Fruit fly (Drosophila melanogaster) whole organism, embryonic: ENCODE measurements around the gene CG9514.
A peak's percentile ranks its signal among the peaks of the same experiment; 100 is the strongest.

Experiments used
- ATbp ChIP-seq: fragments of 200-800 bp; sonication (Bioruptor generic); optimal IDR thresholded peaks from 2 replicates; lab custom pipeline; 2017; ENCODE audit warnings: missing biosample characterization, mild to moderate bottlenecking, missing genetic modification characterization, missing genetic modification reagents
- Aef1 ChIP-seq: fragments of 200-800 bp; sonication (Bioruptor generic); IDR thresholded peaks from 3 replicates; pipeline ENCODE4 v1.3.6; 2022; ENCODE audit warnings: missing biosample characterization, missing genetic modification characterization
- C15 ChIP-seq: fragments of 200-800 bp; sonication (Bioruptor generic); IDR thresholded peaks from 3 replicates; pipeline ENCODE4 v1.3.6; 2022; ENCODE audit warnings: missing biosample characterization, missing genetic modification characterization
- CG10979 ChIP-seq: fragments of 200-800 bp; sonication (Bioruptor generic); optimal IDR thresholded peaks from 2 replicates; lab custom pipeline; 2018; ENCODE audit warnings: missing biosample characterization, mild to moderate bottlenecking, missing genetic modification characterization, moderate library complexity
- CG11695 ChIP-seq: fragments of 200-800 bp; sonication (Bioruptor generic); IDR thresholded peaks from 3 replicates; pipeline ENCODE4 v1.3.6; 2022; ENCODE audit warnings: missing biosample characterization, missing genetic modification characterization
- CG12104 ChIP-seq: fragments of 200-800 bp; sonication (Bioruptor generic); optimal IDR thresholded peaks from 3 replicates; lab custom pipeline; 2016; ENCODE audit warnings: missing biosample characterization, missing genetic modification characterization
- CG1233 ChIP-seq: fragments of 200-800 bp; sonication (Bioruptor generic); optimal IDR thresholded peaks from 4 replicates; lab custom pipeline; 2018; ENCODE audit warnings: missing biosample characterization, mild to moderate bottlenecking, missing genetic modification characterization
- CG14965 ChIP-seq: fragments of 200-800 bp; sonication (Bioruptor generic); optimal IDR thresholded peaks from 2 replicates; lab custom pipeline; 2016; ENCODE audit warnings: missing biosample characterization, missing genetic modification characterization, borderline replicate concordance
- CG1603 ChIP-seq: fragments of 200-800 bp; sonication (Bioruptor generic); optimal IDR thresholded peaks from 2 replicates; lab custom pipeline; 2019; ENCODE audit warnings: missing biosample characterization, mild to moderate bottlenecking, missing genetic modification characterization, moderate library complexity
- CG17328 ChIP-seq: fragments of 200-800 bp; sonication (Bioruptor generic); IDR thresholded peaks from 2 replicates; pipeline ENCODE4 v1.3.6; 2022; ENCODE audit warnings: missing biosample characterization, missing genetic modification characterization
- CG32767 ChIP-seq: fragments of 200-800 bp; sonication (Bioruptor generic); IDR thresholded peaks from 2 replicates; pipeline ENCODE4 v1.3.6; 2022; ENCODE audit warnings: missing biosample characterization, missing genetic modification characterization
- CG34376 ChIP-seq: fragments of 200-800 bp; sonication (Bioruptor generic); optimal IDR thresholded peaks from 2 replicates; lab custom pipeline; 2018; ENCODE audit warnings: missing biosample characterization, mild to moderate bottlenecking, missing genetic modification characterization
- CG42726 ChIP-seq: fragments of 200-800 bp; sonication (Bioruptor generic); IDR thresholded peaks from 2 replicates; pipeline ENCODE4 v1.3.6; 2022; ENCODE audit warnings: missing biosample characterization, missing genetic modification characterization; ENCODE audit not compliant: partially characterized antibody
- CG4404 ChIP-seq: fragments of 200-800 bp; sonication (Bioruptor generic); IDR thresholded peaks from 2 replicates; pipeline ENCODE4 v1.3.6; 2022; ENCODE audit warnings: missing biosample characterization, missing genetic modification characterization
- CG6272 ChIP-seq: fragments of 200-800 bp; sonication (Bioruptor generic); IDR thresholded peaks from 2 replicates; pipeline ENCODE4 v1.3.6; 2022; ENCODE audit warnings: missing biosample characterization, missing genetic modification characterization
- CG7556 ChIP-seq: fragments of 200-800 bp; sonication (Bioruptor generic); optimal IDR thresholded peaks from 2 replicates; lab custom pipeline; 2017; ENCODE audit warnings: missing biosample characterization, mild to moderate bottlenecking, missing genetic modification characterization
- CG8281 ChIP-seq: fragments of 200-800 bp; sonication (Bioruptor generic); optimal IDR thresholded peaks from 2 replicates; lab custom pipeline; 2018; ENCODE audit warnings: missing biosample characterization, mild to moderate bottlenecking, missing genetic modification characterization, moderate library complexity
- CoRest ChIP-seq: fragments of 200-800 bp; sonication (Bioruptor generic); optimal IDR thresholded peaks from 3 replicates; lab custom pipeline; 2018; ENCODE audit warnings: missing biosample characterization, mild to moderate bottlenecking, missing genetic modification characterization, moderate library complexity
- D19A ChIP-seq: fragments of 200-800 bp; optimal IDR thresholded peaks from 3 replicates; lab custom pipeline; 2019; ENCODE audit warnings: missing biosample characterization, mild to moderate bottlenecking, missing genetic modification characterization, moderate library complexity
- Deaf1 ChIP-seq: fragments of 200-800 bp; optimal IDR thresholded peaks from 3 replicates; lab custom pipeline; 2019; ENCODE audit warnings: missing biosample characterization, mild to moderate bottlenecking, missing genetic modification characterization, moderate library complexity
- Doc3 ChIP-seq: fragments of 200-800 bp; sonication (Bioruptor generic); IDR thresholded peaks from 3 replicates; pipeline ENCODE4 v1.3.6; 2022; ENCODE audit warnings: missing biosample characterization, missing genetic modification characterization; ENCODE audit not compliant: partially characterized antibody
- E2f1 ChIP-seq: fragments of 200-800 bp; sonication (Bioruptor generic); IDR thresholded peaks from 2 replicates; pipeline ENCODE4 v1.3.6; 2022; ENCODE audit warnings: missing biosample characterization, missing genetic modification characterization
- Ets97D ChIP-seq: fragments of 200-800 bp; sonication (Bioruptor generic); optimal IDR thresholded peaks from 3 replicates; lab custom pipeline; 2016; ENCODE audit warnings: missing biosample characterization, missing genetic modification characterization
- HmgD ChIP-seq: fragments of 200-800 bp; sonication (Bioruptor generic); optimal IDR thresholded peaks from 3 replicates; lab custom pipeline; 2016; ENCODE audit warnings: missing biosample characterization, missing genetic modification characterization
- Hr78 ChIP-seq, 2 experiments: fragments of 200-800 bp in 1 of 2; fragments of >200 bp in 1 of 2; sonication (Bioruptor generic) in 1 of 2; optimal IDR thresholded peaks; 2 replicates each; lab custom pipeline; 2017 to 2019; ENCODE audit warnings: missing biosample characterization in 2 of 2, missing genetic modification characterization in 2 of 2, mild to moderate bottlenecking in 1 of 2, moderate library complexity in 1 of 2
- Lim3 ChIP-seq: fragments of 200-800 bp; sonication (Bioruptor generic); IDR thresholded peaks from 2 replicates; pipeline ENCODE4 v1.3.6; 2022; ENCODE audit warnings: missing biosample characterization, missing genetic modification characterization
- NfI ChIP-seq: fragments of 200-800 bp; sonication (Bioruptor generic); optimal IDR thresholded peaks from 3 replicates; lab custom pipeline; 2018; ENCODE audit warnings: missing biosample characterization, mild to moderate bottlenecking, missing genetic modification characterization, moderate library complexity
- Oaz ChIP-seq: fragments of 200-800 bp; sonication (Bioruptor generic); IDR thresholded peaks from 2 replicates; pipeline ENCODE4 v1.3.6; 2022; ENCODE audit warnings: missing biosample characterization, missing genetic modification characterization
- Sox102F ChIP-seq: fragments of 200-800 bp; sonication (Bioruptor generic); optimal IDR thresholded peaks from 2 replicates; lab custom pipeline; 2018; ENCODE audit warnings: missing biosample characterization, mild to moderate bottlenecking, missing genetic modification characterization, moderate library complexity
- TFAM ChIP-seq: fragments of 200-800 bp; sonication (Bioruptor generic); optimal IDR thresholded peaks from 2 replicates; lab custom pipeline; 2017; ENCODE audit warnings: missing biosample characterization, missing genetic modification characterization, inconsistent platforms
- ac ChIP-seq: fragments of 200-800 bp; sonication (Bioruptor generic); optimal IDR thresholded peaks from 3 replicates; lab custom pipeline; 2017; ENCODE audit warnings: missing biosample characterization, mild to moderate bottlenecking, missing genetic modification characterization
- ara ChIP-seq: fragments of 200-800 bp; sonication (Bioruptor generic); IDR thresholded peaks from 2 replicates; pipeline ENCODE4 v1.3.6; 2022; ENCODE audit warnings: missing biosample characterization, missing genetic modification characterization
- btn ChIP-seq: fragments of 200-800 bp; sonication (Bioruptor generic); optimal IDR thresholded peaks from 2 replicates; lab custom pipeline; 2016; ENCODE audit warnings: missing biosample characterization, missing genetic modification characterization
- cad ChIP-seq: fragments of >200 bp; optimal IDR thresholded peaks from 2 replicates; lab custom pipeline; 2017; ENCODE audit warnings: missing biosample characterization, missing genetic modification characterization
- cato ChIP-seq: fragments of 200-800 bp; sonication (Bioruptor generic); optimal IDR thresholded peaks from 2 replicates; lab custom pipeline; 2016; ENCODE audit warnings: missing biosample characterization, missing genetic modification characterization, borderline replicate concordance
- dmrt99B ChIP-seq: fragments of 200-800 bp; sonication (Bioruptor generic); optimal IDR thresholded peaks from 2 replicates; lab custom pipeline; 2018; ENCODE audit warnings: missing biosample characterization, mild to moderate bottlenecking, missing genetic modification characterization, moderate library complexity
- exex ChIP-seq: fragments of 200-800 bp; sonication (Bioruptor generic); optimal IDR thresholded peaks from 4 replicates; lab custom pipeline; 2018; ENCODE audit warnings: missing biosample characterization, mild to moderate bottlenecking, missing genetic modification characterization, moderate library complexity
- eyg ChIP-seq: fragments of 200-800 bp; sonication (Bioruptor generic); optimal IDR thresholded peaks from 3 replicates; lab custom pipeline; 2016; ENCODE audit warnings: missing biosample characterization, missing genetic modification characterization
- fd96Cb ChIP-seq: fragments of 200-800 bp; sonication (Bioruptor generic); optimal IDR thresholded peaks from 2 replicates; lab custom pipeline; 2018; ENCODE audit warnings: missing biosample characterization, mild to moderate bottlenecking, missing genetic modification characterization, moderate library complexity
- gce ChIP-seq: fragments of 200-800 bp; sonication (Bioruptor generic); IDR thresholded peaks from 3 replicates; pipeline ENCODE4 v1.3.6; 2022; ENCODE audit warnings: missing biosample characterization, missing genetic modification characterization
- gem ChIP-seq: fragments of 200-800 bp; sonication (Bioruptor generic); optimal IDR thresholded peaks from 2 replicates; lab custom pipeline; 2019; ENCODE audit warnings: missing biosample characterization, mild to moderate bottlenecking, missing genetic modification characterization, moderate library complexity
- grau ChIP-seq: fragments of 200-800 bp; optimal IDR thresholded peaks from 3 replicates; lab custom pipeline; 2019; ENCODE audit warnings: missing biosample characterization, mild to moderate bottlenecking, missing genetic modification characterization, moderate library complexity
- grn ChIP-seq: fragments of 200-800 bp; sonication (Bioruptor generic); optimal IDR thresholded peaks from 3 replicates; lab custom pipeline; 2017; ENCODE audit warnings: missing biosample characterization, missing genetic modification characterization
- gt ChIP-seq: fragments of 200-800 bp; sonication (Bioruptor generic); IDR thresholded peaks from 2 replicates; pipeline ENCODE4 v1.3.6; 2022; ENCODE audit warnings: missing biosample characterization, missing genetic modification characterization
- hth ChIP-seq: fragments of >200 bp; optimal IDR thresholded peaks from 2 replicates; lab custom pipeline; 2017; ENCODE audit warnings: inconsistent platforms
- jing ChIP-seq: fragments of 200-800 bp; sonication (Bioruptor generic); optimal IDR thresholded peaks from 2 replicates; lab custom pipeline; 2018; ENCODE audit warnings: missing biosample characterization, mild to moderate bottlenecking, missing genetic modification characterization
- lov ChIP-seq, 2 experiments: fragments of 200-800 bp in 1 of 2; fragments of >200 bp in 1 of 2; sonication (Bioruptor generic) in 1 of 2; IDR thresholded peaks in 1 of 2; optimal IDR thresholded peaks in 1 of 2; 2 replicates in 1 of 2; 3 replicates in 1 of 2; pipeline versions ENCODE4 v1.3.6 to Lab custom; 2017 to 2022; ENCODE audit warnings: missing biosample characterization in 1 of 2, missing genetic modification characterization in 1 of 2
- pb ChIP-seq: fragments of 200-800 bp; sonication (Bioruptor generic); optimal IDR thresholded peaks from 3 replicates; lab custom pipeline; 2016; ENCODE audit warnings: missing biosample characterization, missing genetic modification characterization
- pnt ChIP-seq: fragments of 200-800 bp; sonication (Bioruptor generic); optimal IDR thresholded peaks from 3 replicates; lab custom pipeline; 2016; ENCODE audit warnings: missing biosample characterization, missing genetic modification characterization
- stwl ChIP-seq: fragments of 200-800 bp; sonication (Bioruptor generic); optimal IDR thresholded peaks from 3 replicates; lab custom pipeline; 2018; ENCODE audit warnings: missing biosample characterization, mild to moderate bottlenecking, missing genetic modification characterization, moderate library complexity

CG9514 gene

dm6 chrX:14839047-14839446 is 57.6 kb downstream of the CG9514 start, which contains the start of the genes CG32590 and Flo2 (continued):
- TF ChIP-seq D19A (tag; lab: Kevin White, UChicago): peak; percentile 40
- TF ChIP-seq Ets97D: peak; percentile 72
- peak; percentile 76 for TF ChIP-seq E2f1
- TF ChIP-seq CG10979 (tag; lab: Kevin White, UChicago): peak; percentile 45
- no peak for TF ChIP-seq pb (GFP tag; lab: Kevin White, UChicago)
- TF ChIP-seq CG4404 (GFP tag; lab: Robert Waterston, UW): peak; percentile 78
- no peak for TF ChIP-seq CG14965 (GFP tag; lab: Kevin White, UChicago)
- TF ChIP-seq gem: peak; percentile 85
- peak; percentile 13 for TF ChIP-seq CG12104 (GFP tag; lab: Kevin White, UChicago)
- TF ChIP-seq Oaz: peak; percentile 72; the same call in 1 of the 2 replicates
- no peak for TF ChIP-seq grn (GFP tag; lab: Kevin White, UChicago)
- TF ChIP-seq eyg (GFP tag; lab: Kevin White, UChicago): no peak
- peak; percentile 52 for TF ChIP-seq Deaf1 (tag; lab: Kevin White, UChicago)
- peak; percentile 15 for TF ChIP-seq CG8281 (tag; lab: Kevin White, UChicago)
- peak; percentile 80 for TF ChIP-seq Aef1 (GFP tag; lab: Robert Waterston, UW)
- peak; percentile 68 for TF ChIP-seq grau (tag; lab: Kevin White, UChicago)
- TF ChIP-seq ac (GFP tag; lab: Kevin White, UChicago): no peak
- TF ChIP-seq CoRest (tag; lab: Kevin White, UChicago): peak; percentile 74
- TF ChIP-seq ara (GFP tag; lab: Robert Waterston, UW): peak; percentile 82
- peak; percentile 42 for TF ChIP-seq CG1233 (GFP tag; lab: Kevin White, UChicago)
- TF ChIP-seq Hr78 (GFP tag; optimal IDR thresholded peaks at IDR 0.05; lab: Kevin White, UChicago): no peak
- peak; percentile 77 for TF ChIP-seq Sox102F (GFP tag; lab: Kevin White, UChicago)
- peak; percentile 30 for TF ChIP-seq CG7556 (GFP tag; lab: Kevin White, UChicago)
- TF ChIP-seq gt: peak; percentile 66
- TF ChIP-seq hth: no peak
- peak; percentile 36 for TF ChIP-seq fd96Cb (tag; lab: Kevin White, UChicago)
- peak; percentile 26 for TF ChIP-seq exex (tag; lab: Kevin White, UChicago)
- no peak for TF ChIP-seq lov (optimal IDR thresholded peaks at IDR 0.05; lab: Kevin White, UChicago)
- TF ChIP-seq lov (GFP tag; IDR thresholded peaks at IDR 0.05; lab: Robert Waterston, UW): peak; percentile 47; the same call in 1 of the 3 replicates
- no peak for TF ChIP-seq ATbp (GFP tag; lab: Kevin White, UChicago)
- TF ChIP-seq gce (GFP tag; lab: Robert Waterston, UW): peak; percentile 53; the same call in 1 of the 3 replicates
- TF ChIP-seq jing (GFP tag; lab: Kevin White, UChicago): no peak
- no peak for TF ChIP-seq cad
- TF ChIP-seq pnt (GFP tag; lab: Kevin White, UChicago): peak; percentile 57
- peak; percentile 83 for TF ChIP-seq CG6272 (GFP tag; lab: Robert Waterston, UW)
- TF ChIP-seq CG34376 (GFP tag; lab: Kevin White, UChicago): peak; percentile 13
- TF ChIP-seq CG11695 (GFP tag; lab: Robert Waterston, UW): peak; percentile 64; the same call in 2 of the 3 replicates
- TF ChIP-seq CG42726 (GFP tag; lab: Robert Waterston, UW): peak; percentile 79; the same call in 1 of the 2 replicates
- TF ChIP-seq stwl (tag; lab: Kevin White, UChicago): peak; percentile 85
- peak; percentile 18; the same call in 1 of the 2 replicates for TF ChIP-seq Lim3 (GFP tag; lab: Robert Waterston, UW)
- peak; percentile 70 for TF ChIP-seq CG17328 (GFP tag; lab: Robert Waterston, UW)
- peak; percentile 50 for TF ChIP-seq cato (GFP tag; lab: Kevin White, UChicago)
- TF ChIP-seq Doc3 (GFP tag; lab: Robert Waterston, UW): peak; percentile 97
- peak; percentile 72 for TF ChIP-seq CG1603 (tag; lab: Kevin White, UChicago)
- no peak for TF ChIP-seq HmgD (GFP tag; lab: Kevin White, UChicago)
- TF ChIP-seq C15 (GFP tag; lab: Robert Waterston, UW): peak; percentile 72; the same call in 1 of the 3 replicates
- peak; percentile 66 for TF ChIP-seq NfI
- TF ChIP-seq CG32767: peak; percentile 63; the same call in 1 of the 2 replicates
- TF ChIP-seq TFAM (GFP tag; lab: Kevin White, UChicago): no peak
- no peak for TF ChIP-seq btn
- TF ChIP-seq dmrt99B (tag; lab: Kevin White, UChicago): peak; percentile 54
